Worm (Caenorhabditis elegans) whole organism, mixed stage, embryonic: ENCODE results near the gene odd-1.

ENCODE experiments used
- M03D4.4 ChIP-seq: sonication (generic microtip); optimal IDR thresholded peaks from 2 replicates; lab custom pipeline; 2017; ENCODE audit warnings: mild to moderate bottlenecking, missing genetic modification characterization, missing compliant biosample characterization
- bed-3 ChIP-seq: fragments of 200-800 bp; sonication (Bioruptor generic); optimal IDR thresholded peaks from 3 replicates; lab custom pipeline; 2018; ENCODE audit warnings: mild to moderate bottlenecking, missing genetic modification characterization, moderate library complexity, missing compliant biosample characterization
- ceh-39 ChIP-seq: fragments of 150-350 bp; optimal IDR thresholded peaks from 2 replicates; lab custom pipeline; 2014; ENCODE audit warnings: missing biosample characterization, missing genetic modification characterization
- ceh-43 ChIP-seq: fragments of 200-800 bp; sonication (Bioruptor generic); optimal IDR thresholded peaks from 2 replicates; lab custom pipeline; 2018; ENCODE audit warnings: mild to moderate bottlenecking, missing genetic modification characterization, moderate library complexity, missing compliant biosample characterization
- ceh-83 ChIP-seq: fragments of 200-800 bp; sonication (Bioruptor generic); optimal IDR thresholded peaks from 2 replicates; lab custom pipeline; 2018; ENCODE audit warnings: mild to moderate bottlenecking, missing genetic modification characterization, missing compliant biosample characterization
- ces-1 ChIP-seq: fragments of 150-350 bp; optimal IDR thresholded peaks from 2 replicates; lab custom pipeline; 2014; ENCODE audit warnings: missing biosample characterization, missing genetic modification reagents, missing genetic modification characterization
- cnd-1 ChIP-seq: fragments of 200-800 bp; sonication (Bioruptor generic); optimal IDR thresholded peaks from 2 replicates; lab custom pipeline; 2018; ENCODE audit warnings: mild to moderate bottlenecking, missing genetic modification characterization, missing compliant biosample characterization
- elt-1 ChIP-seq: sonication (generic microtip); optimal IDR thresholded peaks from 2 replicates; lab custom pipeline; 2017; ENCODE audit warnings: missing genetic modification characterization, mild to moderate bottlenecking, missing compliant biosample characterization, antibody characterized with exemption, moderate library complexity, borderline replicate concordance; ENCODE audit not compliant: insufficient read depth
- flh-1 ChIP-seq: fragments of 200-800 bp; sonication (Bioruptor generic); optimal IDR thresholded peaks from 2 replicates; lab custom pipeline; 2018; ENCODE audit warnings: mild to moderate bottlenecking, missing genetic modification characterization, moderate library complexity, missing compliant biosample characterization
- hlh-1 ChIP-seq: fragments of 150-350 bp; optimal IDR thresholded peaks from 2 replicates; lab custom pipeline; 2014; ENCODE audit warnings: missing biosample characterization, missing genetic modification reagents, missing genetic modification characterization
- lin-13 ChIP-seq: fragments of 150-350 bp; optimal IDR thresholded peaks from 2 replicates; lab custom pipeline; 2014; ENCODE audit warnings: missing biosample characterization, missing genetic modification characterization
- lin-32 ChIP-seq: fragments of 200-800 bp; sonication (Bioruptor generic); optimal IDR thresholded peaks from 2 replicates; lab custom pipeline; 2018; ENCODE audit warnings: mild to moderate bottlenecking, missing genetic modification characterization, missing compliant biosample characterization
- lsy-2 ChIP-seq: fragments of 150-350 bp; optimal IDR thresholded peaks from 2 replicates; lab custom pipeline; 2014; ENCODE audit warnings: missing biosample characterization, missing genetic modification characterization
- mab-5 ChIP-seq: fragments of 150-350 bp; optimal IDR thresholded peaks from 2 replicates; lab custom pipeline; 2014; ENCODE audit warnings: missing biosample characterization, missing genetic modification characterization
- mep-1 ChIP-seq: fragments of 150-350 bp; optimal IDR thresholded peaks from 2 replicates; lab custom pipeline; 2017; ENCODE audit warnings: missing biosample characterization, missing genetic modification reagents, missing genetic modification characterization, inconsistent platforms
- nhr-76 ChIP-seq: sonication (generic microtip); optimal IDR thresholded peaks from 2 replicates; lab custom pipeline; 2017; ENCODE audit warnings: missing biosample characterization, missing genetic modification characterization
- pha-4 ChIP-seq: fragments of 150-350 bp; optimal IDR thresholded peaks from 2 replicates; lab custom pipeline; 2018; ENCODE audit warnings: missing biosample characterization, missing genetic modification reagents, missing genetic modification characterization
- sptf-1 ChIP-seq: sonication (generic microtip); optimal IDR thresholded peaks from 2 replicates; lab custom pipeline; 2017; ENCODE audit warnings: mild to moderate bottlenecking, missing genetic modification characterization, moderate library complexity, missing compliant biosample characterization
- unc-120 ChIP-seq: sonication (generic microtip); optimal IDR thresholded peaks from 2 replicates; lab custom pipeline; 2017; ENCODE audit warnings: missing genetic modification characterization, missing compliant biosample characterization; ENCODE audit not compliant: poor library complexity, severe bottlenecking
- unc-39 ChIP-seq: fragments of 150-350 bp; optimal IDR thresholded peaks from 2 replicates; lab custom pipeline; 2014; ENCODE audit warnings: missing biosample characterization, missing genetic modification characterization
- zip-8 ChIP-seq: fragments of 150-350 bp; optimal IDR thresholded peaks from 2 replicates; lab custom pipeline; 2014; ENCODE audit warnings: missing biosample characterization, missing genetic modification characterization

odd-1 gene

DNA sequence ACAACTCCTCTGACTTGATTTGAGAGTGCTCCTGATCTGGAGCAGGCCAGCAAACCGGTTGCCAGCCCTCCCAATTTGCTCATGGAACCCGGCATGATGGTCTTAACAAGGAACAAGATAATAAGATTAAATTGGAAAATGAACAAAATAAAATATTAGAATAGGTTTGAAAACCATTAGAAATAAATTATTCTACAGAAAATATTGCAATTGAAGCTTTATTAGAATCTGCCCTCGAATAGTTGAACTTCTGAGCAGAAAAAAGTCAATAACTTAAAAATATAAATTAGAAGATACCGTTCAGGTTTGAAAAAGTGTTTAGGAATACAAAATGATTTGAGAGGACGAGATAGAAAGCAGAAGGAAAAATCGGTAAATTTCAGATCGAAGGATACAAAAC lies 50.6 kb downstream of the odd-1 start, which contains the start of gene nuo-4:
Gene nuo-4 (minus strand): TSS at position 101 of the 400 bp plus-strand sequence.
- TF ChIP-seq zip-8 (tag; lab: Kevin White, UChicago) (no peak), lin-13 (tag; lab: Kevin White, UChicago) (no peak), nhr-76 (no peak), mab-5 (tag; lab: Kevin White, UChicago) (no peak), ceh-83 (GFP tag; lab: Kevin White, UChicago) (no peak), hlh-1 (tag; lab: Kevin White, UChicago) (no peak), mep-1 (no peak), elt-1 (tag; lab: Kevin White, UChicago) (no peak), bed-3 (GFP tag; lab: Kevin White, UChicago) (no peak), unc-39 (tag; lab: Kevin White, UChicago) (no peak), cnd-1 (no peak), lin-32 (GFP tag; lab: Kevin White, UChicago) (no peak), sptf-1 (tag; lab: Kevin White, UChicago) (no peak), M03D4.4 (tag; lab: Kevin White, UChicago) (no peak), unc-120 (no peak), ceh-43 (no peak), lsy-2 (tag; lab: Kevin White, UChicago) (no peak), pha-4 (tag; lab: Kevin White, UChicago) (no peak), ceh-39 (no peak)

DNA sequence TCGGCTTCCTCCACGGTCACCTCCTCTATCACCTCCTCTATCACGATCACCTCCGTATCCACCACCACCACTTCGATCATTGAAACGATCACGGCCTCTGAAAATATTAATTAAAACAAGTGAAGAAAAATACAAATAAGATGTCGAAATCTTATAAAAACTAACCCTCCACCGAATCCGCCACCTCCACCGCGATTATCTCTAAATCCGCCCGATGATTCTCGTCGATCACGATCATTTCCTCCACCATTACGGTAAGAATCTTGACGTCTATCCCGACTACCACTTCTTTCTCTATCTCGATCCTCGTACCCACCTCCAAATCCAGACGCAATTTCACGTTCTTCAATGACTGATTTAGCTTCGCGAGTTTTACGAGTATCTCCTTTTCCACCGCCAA lies 51.1 kb downstream of the odd-1 start:
- no peak for TF ChIP-seq flh-1 (GFP tag; lab: Kevin White, UChicago)
- TF ChIP-seq ces-1 (GFP tag; lab: Kevin White, UChicago): no peak
- no peak for TF ChIP-seq bed-3 (GFP tag; lab: Kevin White, UChicago)
